Fruit fly (Drosophila melanogaster): ENCODE results near the gene pdgy.

dm6 chrX:14960856-14961255 is 7.5 kb upstream of the pdgy start:
- TF ChIP-seq h (optimal IDR thresholded peaks at IDR 0.05), result no peak
- TF ChIP-seq insv (optimal IDR thresholded peaks at IDR 0.05), result no peak
